Worm (Caenorhabditis elegans): Measurements from ENCODE around the gene Y53G8AL.1.

The Y53G8AL.1 gene

DNA sequence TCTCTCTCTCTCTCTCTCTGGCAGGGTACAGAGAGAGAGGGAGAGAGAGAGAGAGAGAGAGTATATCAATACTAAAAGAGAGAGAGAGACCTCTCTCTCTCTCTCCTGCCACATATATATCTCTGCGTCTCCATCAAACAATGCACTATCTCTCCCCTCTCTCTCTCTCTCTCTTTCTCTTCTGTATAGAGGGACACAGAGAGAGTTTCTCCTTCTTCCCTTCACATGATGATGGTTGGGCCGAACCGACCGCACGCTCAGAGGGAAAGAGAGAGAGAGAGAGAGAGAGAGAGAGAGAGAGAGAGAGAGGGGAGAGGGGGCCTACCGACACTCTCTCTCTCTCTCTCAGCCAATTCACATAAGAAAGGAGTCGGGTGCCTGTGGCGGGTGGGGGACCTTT, 38.8 kb downstream of the Y53G8AL.1 start (continued):
- no peak for TF ChIP-seq Y55F3AM.14 (GFP tag; optimal IDR thresholded peaks at IDR 0.05)
- peak; percentile 85 for TF ChIP-seq blmp-1 (tag; optimal IDR thresholded peaks at IDR 0.05; ENCODE audit: insufficient read depth)
- TF ChIP-seq nhr-25 (tag; optimal IDR thresholded peaks at IDR 0.05), result peak; percentile 84
- TF ChIP-seq lin-13 (GFP tag; optimal IDR thresholded peaks at IDR 0.05), result peak; percentile 40
- peak; percentile 24 for TF ChIP-seq gmeb-1 (tag; optimal IDR thresholded peaks at IDR 0.05)
- TF ChIP-seq nhr-21 (tag; optimal IDR thresholded peaks at IDR 0.05), result peak; percentile 32

DNA sequence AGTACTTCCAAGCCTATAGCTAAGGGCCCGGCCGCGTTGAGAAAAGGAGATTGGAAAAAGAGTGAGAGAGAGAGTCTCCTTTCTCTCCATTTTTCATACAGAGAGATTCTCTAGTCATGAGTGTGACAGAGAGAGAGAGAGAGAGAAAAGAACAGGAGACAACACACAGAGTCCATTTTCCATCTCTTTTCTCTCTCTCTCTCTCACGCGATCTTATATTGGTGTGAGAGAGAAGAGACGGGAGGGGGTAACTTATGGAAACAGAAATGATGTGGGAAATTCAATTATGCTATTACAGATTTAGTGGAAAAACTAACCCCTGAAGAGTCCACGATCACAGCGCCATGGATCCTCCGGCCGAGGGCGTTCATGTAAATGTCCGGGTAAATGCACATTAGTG, 40.2 kb downstream of the Y53G8AL.1 start:
- TF ChIP-seq ztf-4 (tag; optimal IDR thresholded peaks at IDR 0.05) (no peak), gmeb-1 (tag; optimal IDR thresholded peaks at IDR 0.05) (no peak), elt-1 (tag; optimal IDR thresholded peaks at IDR 0.05) (no peak), lin-11 (tag; optimal IDR thresholded peaks at IDR 0.05) (no peak), ztf-1 (GFP tag; conservative IDR thresholded peaks at IDR 0.05) (no peak), egl-27 (tag; optimal IDR thresholded peaks at IDR 0.05) (no peak), Y55F3AM.14 (GFP tag; optimal IDR thresholded peaks at IDR 0.05) (no peak), fos-1 (tag; optimal IDR thresholded peaks at IDR 0.05) (peak; percentile 9), lsy-2 (tag; optimal IDR thresholded peaks at IDR 0.05) (peak in 1 of 2 experiments; percentile 61), unc-55 (GFP tag; optimal IDR thresholded peaks at IDR 0.05) (peak; percentile 65), sem-4 (tag; optimal IDR thresholded peaks at IDR 0.05) (no peak), mab-5 (tag; optimal IDR thresholded peaks at IDR 0.05) (no peak), ztf-11 (tag; optimal IDR thresholded peaks at IDR 0.05) (no peak), mbf-1 (tag; optimal IDR thresholded peaks at IDR 0.05) (no peak), nhr-6 (tag; optimal IDR thresholded peaks at IDR 0.05) (no peak), alr-1 (tag; optimal IDR thresholded peaks at IDR 0.05) (no peak), aly-2 (tag; optimal IDR thresholded peaks at IDR 0.05) (no peak), F13H6.1 (tag; optimal IDR thresholded peaks at IDR 0.05) (peak; percentile 27), nhr-10 (tag; optimal IDR thresholded peaks at IDR 0.05) (no peak), elt-3 (tag; optimal IDR thresholded peaks at IDR 0.05) (no peak), mdl-1 (tag; optimal IDR thresholded peaks at IDR 0.05) (no peak), R02D3.7 (tag; optimal IDR thresholded peaks at IDR 0.05) (no peak), lin-13 (GFP tag; optimal IDR thresholded peaks at IDR 0.05) (peak; percentile 27), nhr-129 (tag; optimal IDR thresholded peaks at IDR 0.05) (peak; percentile 84), ZK546.5 (tag; optimal IDR thresholded peaks at IDR 0.05) (no peak), nhr-77 (tag; optimal IDR thresholded peaks at IDR 0.05) (no peak), nhr-12 (tag; optimal IDR thresholded peaks at IDR 0.05) (no peak), lin-39 (tag; optimal IDR thresholded peaks at IDR 0.05) (no peak), nhr-21 (tag; optimal IDR thresholded peaks at IDR 0.05) (no peak), sma-3 (GFP tag; optimal IDR thresholded peaks at IDR 0.05) (peak; percentile 0), ceh-82 (tag; optimal IDR thresholded peaks at IDR 0.05) (no peak), dmd-4 (tag; optimal IDR thresholded peaks at IDR 0.05) (no peak), nhr-237 (tag; optimal IDR thresholded peaks at IDR 0.05) (no peak), ceh-16 (tag; optimal IDR thresholded peaks at IDR 0.05) (no peak), unc-39 (tag; optimal IDR thresholded peaks at IDR 0.05) (no peak), ama-1 (optimal IDR thresholded peaks at IDR 0.05) (no peak), skn-1 (tag; optimal IDR thresholded peaks at IDR 0.05) (no peak), peb-1 (tag; optimal IDR thresholded peaks at IDR 0.05) (no peak), zag-1 (tag; optimal IDR thresholded peaks at IDR 0.05) (no peak), snpc-4 (tag; optimal IDR thresholded peaks at IDR 0.05) (no peak), unc-62 (GFP tag; optimal IDR thresholded peaks at IDR 0.05) (no peak), blmp-1 (tag; optimal IDR thresholded peaks at IDR 0.05; ENCODE audit: insufficient read depth) (peak; percentile 35), crh-2 (tag; optimal IDR thresholded peaks at IDR 0.05) (peak; percentile 31), nhr-23 (tag; optimal IDR thresholded peaks at IDR 0.05) (no peak), nhr-25 (tag; optimal IDR thresholded peaks at IDR 0.05) (peak; percentile 53), sma-9 (GFP tag; optimal IDR thresholded peaks at IDR 0.05) (peak; percentile 46), sma-9 (tag; optimal IDR thresholded peaks at IDR 0.05) (no peak), nhr-11 (tag; optimal IDR thresholded peaks at IDR 0.05) (no peak), C34F6.9 (tag; optimal IDR thresholded peaks at IDR 0.05) (peak; percentile 70)

All from whole organism, L2 larva.